Fruit fly (Drosophila melanogaster) whole organism, prepupa: ENCODE results near the gene CG7766.

Experiments
- CG11762 ChIP-seq: fragments of 200-800 bp; sonication (Bioruptor generic); optimal IDR thresholded peaks from 3 replicates; lab custom pipeline; 2016; ENCODE audit warnings: missing biosample characterization, missing genetic modification characterization; ENCODE audit not compliant: insufficient read depth
- CG1621 ChIP-seq: fragments of 200-800 bp; sonication (Bioruptor generic); optimal IDR thresholded peaks from 3 replicates; lab custom pipeline; 2018; ENCODE audit warnings: missing biosample characterization, mild to moderate bottlenecking, missing genetic modification characterization
- CG31627 ChIP-seq: fragments of 200-800 bp; sonication (Bioruptor generic); optimal IDR thresholded peaks from 3 replicates; lab custom pipeline; 2016; ENCODE audit warnings: missing biosample characterization, missing genetic modification characterization
- CG32006 ChIP-seq: fragments of 200-800 bp; sonication (Bioruptor generic); optimal IDR thresholded peaks from 3 replicates; lab custom pipeline; 2017; ENCODE audit warnings: missing biosample characterization, mild to moderate bottlenecking, missing genetic modification characterization
- CG8319 ChIP-seq: fragments of 200-800 bp; sonication (Bioruptor generic); optimal IDR thresholded peaks from 3 replicates; lab custom pipeline; 2016; ENCODE audit warnings: missing biosample characterization, missing genetic modification characterization
- Ets96B ChIP-seq: fragments of 200-800 bp; optimal IDR thresholded peaks from 2 replicates; lab custom pipeline; 2019; ENCODE audit warnings: missing biosample characterization, mild to moderate bottlenecking, missing genetic modification characterization, moderate library complexity
- Hr39 ChIP-seq: fragments of 200-800 bp; sonication (Bioruptor generic); optimal IDR thresholded peaks from 2 replicates; lab custom pipeline; 2016; ENCODE audit warnings: missing biosample characterization, missing genetic modification characterization
- Met ChIP-seq: fragments of 200-800 bp; sonication (Bioruptor generic); optimal IDR thresholded peaks from 3 replicates; lab custom pipeline; 2016; ENCODE audit warnings: missing biosample characterization, missing genetic modification characterization
- acj6 ChIP-seq: fragments of 200-800 bp; sonication (Bioruptor generic); optimal IDR thresholded peaks from 3 replicates; lab custom pipeline; 2016; ENCODE audit warnings: missing biosample characterization, missing genetic modification characterization
- fd85E ChIP-seq: fragments of 200-800 bp; sonication (Bioruptor generic); optimal IDR thresholded peaks from 3 replicates; lab custom pipeline; 2016; ENCODE audit warnings: missing biosample characterization, missing genetic modification characterization

DNA sequence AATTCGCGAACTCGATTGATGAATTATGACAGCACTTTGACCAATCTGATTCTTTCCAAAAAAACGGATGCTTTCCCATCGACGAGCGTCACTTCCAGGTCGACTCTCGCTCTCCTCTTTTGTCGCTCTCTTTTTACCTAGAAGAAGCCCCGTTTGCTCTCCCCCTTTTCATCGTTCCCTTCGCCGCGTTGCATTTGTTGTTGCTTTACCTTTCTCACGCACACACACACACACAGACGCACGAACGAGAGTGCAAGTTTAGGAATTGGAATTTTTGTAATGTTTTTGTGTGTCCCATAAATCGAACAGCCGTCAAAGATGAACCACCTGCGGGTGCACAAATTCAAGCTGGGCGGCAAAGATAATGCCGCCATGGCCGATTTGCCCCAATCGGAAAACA, 54.6 kb downstream of the CG7766 start:
- TF ChIP-seq CG11762 (no peak), fd85E (no peak), CG8319 (no peak), Hr39 (GFP tag; lab: Kevin White, UChicago) (no peak), acj6 (no peak), Met (GFP tag; lab: Kevin White, UChicago) (no peak), Ets96B (no peak), CG32006 (no peak), CG31627 (no peak), CG1621 (no peak)
